Fruit fly (Drosophila melanogaster) whole organism, prepupa: ENCODE measurements around the gene GstD1.

ENCODE experiments used
- Blimp-1 ChIP-seq: fragments of 200-800 bp; sonication (Bioruptor generic); optimal IDR thresholded peaks from 3 replicates; lab custom pipeline; 2017; ENCODE audit warnings: missing biosample characterization, missing genetic modification characterization, mild to moderate bottlenecking, moderate library complexity, missing genetic modification reagents
- CG10669 ChIP-seq: fragments of 200-800 bp; sonication (Bioruptor generic); optimal IDR thresholded peaks from 3 replicates; lab custom pipeline; 2018; ENCODE audit warnings: missing biosample characterization, mild to moderate bottlenecking, missing genetic modification characterization, moderate library complexity
- CG11294 ChIP-seq: fragments of 200-800 bp; sonication (Bioruptor generic); IDR thresholded peaks from 2 replicates; pipeline ENCODE4 v1.3.6; 2022; ENCODE audit warnings: missing biosample characterization, missing genetic modification characterization
- CG11902 ChIP-seq: fragments of 200-800 bp; sonication (Bioruptor generic); optimal IDR thresholded peaks from 3 replicates; lab custom pipeline; 2016; ENCODE audit warnings: missing biosample characterization, missing genetic modification characterization
- CG1621 ChIP-seq: fragments of 200-800 bp; sonication (Bioruptor generic); optimal IDR thresholded peaks from 3 replicates; lab custom pipeline; 2018; ENCODE audit warnings: missing biosample characterization, mild to moderate bottlenecking, missing genetic modification characterization
- CG16779 ChIP-seq: fragments of 200-800 bp; sonication (Bioruptor generic); optimal IDR thresholded peaks from 3 replicates; lab custom pipeline; 2017; ENCODE audit warnings: missing biosample characterization, mild to moderate bottlenecking, missing genetic modification characterization
- CG3919 ChIP-seq: fragments of 200-800 bp; sonication (Bioruptor generic); optimal IDR thresholded peaks from 3 replicates; lab custom pipeline; 2016; ENCODE audit warnings: missing biosample characterization, missing genetic modification characterization
- CG4318 ChIP-seq: fragments of 200-800 bp; sonication (Bioruptor generic); optimal IDR thresholded peaks from 3 replicates; lab custom pipeline; 2017; ENCODE audit warnings: missing biosample characterization, mild to moderate bottlenecking, missing genetic modification characterization
- CG6276 ChIP-seq: fragments of 200-800 bp; sonication (Bioruptor generic); optimal IDR thresholded peaks from 2 replicates; lab custom pipeline; 2017; ENCODE audit warnings: missing biosample characterization, mild to moderate bottlenecking, missing genetic modification characterization
- CG6808 ChIP-seq: fragments of 200-800 bp; sonication (Bioruptor generic); optimal IDR thresholded peaks from 3 replicates; lab custom pipeline; 2017; ENCODE audit warnings: missing biosample characterization, missing genetic modification characterization, mild to moderate bottlenecking, moderate library complexity, missing genetic modification reagents
- CG6854 ChIP-seq: fragments of 200-800 bp; sonication (Bioruptor generic); optimal IDR thresholded peaks from 2 replicates; lab custom pipeline; 2017; ENCODE audit warnings: missing biosample characterization, mild to moderate bottlenecking, missing genetic modification characterization
- CG8319 ChIP-seq: fragments of 200-800 bp; sonication (Bioruptor generic); optimal IDR thresholded peaks from 3 replicates; lab custom pipeline; 2016; ENCODE audit warnings: missing biosample characterization, missing genetic modification characterization
- CG8632 ChIP-seq: fragments of 200-800 bp; sonication (Bioruptor generic); optimal IDR thresholded peaks from 3 replicates; lab custom pipeline; 2016; ENCODE audit warnings: missing biosample characterization, missing genetic modification characterization
- Eip75B ChIP-seq: fragments of 200-800 bp; sonication (Bioruptor generic); optimal IDR thresholded peaks from 3 replicates; lab custom pipeline; 2016; ENCODE audit warnings: missing biosample characterization, missing genetic modification characterization
- Eip78C ChIP-seq: fragments of 200-800 bp; sonication (Bioruptor generic); peaks from one replicate; lab custom pipeline; 2016; ENCODE audit warnings: missing biosample characterization, missing genetic modification characterization
- Hr39 ChIP-seq: fragments of 200-800 bp; sonication (Bioruptor generic); optimal IDR thresholded peaks from 2 replicates; lab custom pipeline; 2016; ENCODE audit warnings: missing biosample characterization, missing genetic modification characterization
- Hr4 ChIP-seq: fragments of 200-800 bp; sonication (Bioruptor generic); optimal IDR thresholded peaks from 3 replicates; lab custom pipeline; 2016; ENCODE audit warnings: missing biosample characterization, missing genetic modification characterization
- Lpt ChIP-seq: fragments of 200-800 bp; sonication (Bioruptor generic); optimal IDR thresholded peaks from 3 replicates; lab custom pipeline; 2016; ENCODE audit warnings: missing biosample characterization, missing genetic modification characterization
- Sox102F ChIP-seq: fragments of 200-800 bp; sonication (Bioruptor generic); optimal IDR thresholded peaks from 2 replicates; lab custom pipeline; 2016; ENCODE audit warnings: missing biosample characterization, mild to moderate bottlenecking, missing genetic modification characterization
- Sox14 ChIP-seq: fragments of 200-800 bp; sonication (Bioruptor generic); optimal IDR thresholded peaks from 3 replicates; lab custom pipeline; 2016; ENCODE audit warnings: missing biosample characterization, missing genetic modification characterization
- acj6 ChIP-seq: fragments of 200-800 bp; sonication (Bioruptor generic); optimal IDR thresholded peaks from 3 replicates; lab custom pipeline; 2016; ENCODE audit warnings: missing biosample characterization, missing genetic modification characterization
- cyc ChIP-seq: fragments of 200-800 bp; sonication (Bioruptor generic); optimal IDR thresholded peaks from 3 replicates; lab custom pipeline; 2016; ENCODE audit warnings: missing biosample characterization, missing genetic modification characterization
- dac ChIP-seq: fragments of 200-800 bp; sonication (Bioruptor generic); optimal IDR thresholded peaks from 2 replicates; lab custom pipeline; 2017; ENCODE audit warnings: missing biosample characterization, mild to moderate bottlenecking, missing genetic modification characterization
- dsx ChIP-seq: fragments of 200-800 bp; optimal IDR thresholded peaks from 3 replicates; lab custom pipeline; 2019; ENCODE audit warnings: missing biosample characterization, mild to moderate bottlenecking, missing genetic modification characterization, moderate library complexity; ENCODE audit not compliant: poor library complexity, severe bottlenecking
- eg ChIP-seq: fragments of 200-800 bp; sonication (Bioruptor generic); IDR thresholded peaks from 3 replicates; pipeline ENCODE4 v1.3.6; 2022; ENCODE audit warnings: missing biosample characterization, missing genetic modification characterization
- fd85E ChIP-seq: fragments of 200-800 bp; sonication (Bioruptor generic); optimal IDR thresholded peaks from 3 replicates; lab custom pipeline; 2016; ENCODE audit warnings: missing biosample characterization, missing genetic modification characterization
- fkh ChIP-seq: fragments of 200-800 bp; sonication (Bioruptor generic); optimal IDR thresholded peaks from 3 replicates; lab custom pipeline; 2017; ENCODE audit warnings: missing biosample characterization, mild to moderate bottlenecking, missing genetic modification characterization, moderate library complexity
- lz ChIP-seq: fragments of 200-800 bp; sonication (Bioruptor generic); optimal IDR thresholded peaks from 3 replicates; lab custom pipeline; 2016; ENCODE audit warnings: missing biosample characterization, missing genetic modification characterization
- salr ChIP-seq, 2 experiments: fragments of 200-800 bp; sonication (Bioruptor generic); optimal IDR thresholded peaks; 3 replicates each; lab custom pipeline; 2016 to 2018; ENCODE audit warnings: missing biosample characterization in 2 of 2, missing genetic modification characterization in 2 of 2, mild to moderate bottlenecking in 1 of 2
- spab ChIP-seq: fragments of 200-800 bp; sonication (Bioruptor generic); optimal IDR thresholded peaks from 2 replicates; lab custom pipeline; 2017; ENCODE audit warnings: missing biosample characterization, mild to moderate bottlenecking, missing genetic modification characterization, missing genetic modification reagents
- svp ChIP-seq: fragments of 200-800 bp; sonication (Bioruptor generic); peaks from one replicate; lab custom pipeline; 2016; ENCODE audit warnings: missing biosample characterization, missing genetic modification characterization
- topi ChIP-seq: fragments of 200-800 bp; sonication (Bioruptor generic); optimal IDR thresholded peaks from 3 replicates; lab custom pipeline; 2016; ENCODE audit warnings: missing biosample characterization, missing genetic modification characterization
- vri ChIP-seq: fragments of 200-800 bp; sonication (Bioruptor generic); optimal IDR thresholded peaks from 3 replicates; lab custom pipeline; 2016; ENCODE audit warnings: missing biosample characterization, mild to moderate bottlenecking, missing genetic modification characterization

The GstD1 gene

DNA sequence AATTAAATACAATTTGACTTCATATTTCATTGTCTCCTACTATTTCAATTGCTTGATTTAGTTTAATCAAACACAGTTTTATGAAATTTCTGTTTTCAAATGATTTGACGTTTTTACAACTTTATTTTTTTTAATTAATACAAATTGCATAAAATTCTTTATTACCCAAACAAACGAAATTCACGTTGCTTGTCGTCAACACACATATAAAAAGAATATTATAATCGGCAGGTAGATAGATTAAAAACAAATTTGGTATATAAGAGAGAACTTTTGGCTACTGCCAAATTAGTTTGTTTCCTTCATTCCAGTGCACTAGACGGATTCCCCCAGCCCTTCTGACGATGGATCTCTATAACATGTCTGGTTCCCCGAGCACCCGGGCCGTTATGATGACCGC is 7.8 kb upstream of the GstD1 start, which contains the start of gene GstD6:
TSS of gene GstD6 (plus strand) at position 301 of the 400 bp plus-strand sequence.
- TF ChIP-seq lz (no peak), vri (GFP tag; lab: Kevin White, UChicago) (no peak), Sox102F (no peak), topi (GFP tag; lab: Kevin White, UChicago) (no peak), CG8319 (no peak), salr (GFP tag; optimal IDR thresholded peaks at IDR 0.05; lab: Kevin White, UChicago) (no peak), CG3919 (no peak), CG10669 (no peak), CG16779 (tag; lab: Kevin White, UChicago) (no peak), CG11902 (GFP tag; lab: Kevin White, UChicago) (no peak), CG4318 (no peak), Sox14 (GFP tag; lab: Kevin White, UChicago) (no peak), Eip75B (GFP tag; lab: Kevin White, UChicago) (no peak), svp (GFP tag; lab: Kevin White, UChicago) (no peak)
- TF ChIP-seq, all 60 proteins: peak for 0

- no peak for TF ChIP-seq dac (GFP tag; lab: Kevin White, UChicago)
- TF ChIP-seq Eip78C (GFP tag; lab: Kevin White, UChicago): peak; percentile 6
- no peak for TF ChIP-seq topi (GFP tag; lab: Kevin White, UChicago)
- peak; percentile 23 for TF ChIP-seq fkh (GFP tag; lab: Kevin White, UChicago)
- TF ChIP-seq, all 60 proteins: peak for 2
These were observed 6.3 kb upstream of the GstD1 start, which contains the start of gene GstD5 for dm6 chr3R:12375258-12375783. Gene GstD5 (plus strand): TSS chr3R:12375733.

DNA sequence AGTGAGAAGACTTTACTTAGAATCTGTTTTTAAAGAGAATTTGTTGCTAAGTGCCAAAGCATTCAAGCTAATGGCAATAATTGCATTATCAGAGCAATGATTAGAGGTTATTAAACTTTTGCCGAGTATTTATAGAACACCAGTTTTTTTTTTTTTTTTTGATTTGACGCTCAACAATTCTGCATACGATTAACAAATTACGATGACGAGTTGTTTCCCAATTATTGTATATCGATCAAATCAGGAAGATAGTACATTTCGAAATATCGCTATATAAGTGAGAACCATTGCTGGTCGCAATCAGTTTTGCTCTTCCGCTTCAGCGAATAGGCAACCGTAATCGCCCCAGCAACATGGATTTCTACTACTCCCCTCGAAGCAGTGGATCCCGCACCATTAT is 4.7 kb upstream of the GstD1 start, which contains the start of gene GstD4:
TSS of gene GstD4 (plus strand) at position 301 of the 400 bp plus-strand sequence.
- no peak for TF ChIP-seq fd85E (GFP tag; lab: Kevin White, UChicago)
- TF ChIP-seq Sox14 (GFP tag; lab: Kevin White, UChicago): no peak
- TF ChIP-seq lz: no peak
- TF ChIP-seq CG11294 (GFP tag; lab: Robert Waterston, UW): no peak
- TF ChIP-seq CG11902 (GFP tag; lab: Kevin White, UChicago): no peak
- no peak for TF ChIP-seq CG10669
- TF ChIP-seq CG6808 (GFP tag; lab: Kevin White, UChicago): no peak
- no peak for TF ChIP-seq eg (GFP tag; lab: Robert Waterston, UW)
- no peak for TF ChIP-seq dsx
- TF ChIP-seq Lpt (GFP tag; lab: Kevin White, UChicago): no peak
- TF ChIP-seq CG6854: no peak
- TF ChIP-seq Hr39 (GFP tag; lab: Kevin White, UChicago): no peak
- TF ChIP-seq spab (GFP tag; lab: Kevin White, UChicago): no peak
- TF ChIP-seq CG1621 (tag; lab: Kevin White, UChicago): no peak
- no peak for TF ChIP-seq CG6276
- no peak for TF ChIP-seq dac (GFP tag; lab: Kevin White, UChicago)

- peak; percentile 4 for TF ChIP-seq Eip78C (GFP tag; lab: Kevin White, UChicago)
- peak; percentile 60 for TF ChIP-seq svp (GFP tag; lab: Kevin White, UChicago)
- no peak for TF ChIP-seq Blimp-1 (GFP tag; lab: Kevin White, UChicago)
These were observed 3.7 kb upstream of the GstD1 start, which contains the start of gene GstD3 for dm6 chr3R:12372800-12373199. Gene GstD3 (plus strand): TSS chr3R:12373068.

DNA sequence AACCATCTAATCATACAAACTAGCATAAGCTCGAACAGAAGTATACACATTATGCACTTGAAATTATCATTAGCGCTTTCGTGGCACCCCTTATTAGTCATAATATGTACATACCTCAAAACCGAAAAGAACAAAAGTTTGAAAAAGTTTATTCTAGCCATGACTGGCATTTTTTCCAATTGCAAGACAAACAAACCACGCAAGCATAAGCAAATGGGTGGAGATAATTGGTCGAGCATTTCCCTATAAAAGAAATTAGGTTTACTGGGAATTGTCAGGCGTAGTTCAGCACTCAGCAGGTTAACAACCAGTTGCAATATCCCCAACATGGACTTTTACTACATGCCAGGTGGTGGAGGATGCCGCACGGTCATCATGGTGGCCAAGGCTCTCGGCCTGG is 2.6 kb upstream of the GstD1 start, which contains the start of gene GstD2:
TSS of gene GstD2 (plus strand) at position 301 of the 400 bp plus-strand sequence.
- TF ChIP-seq cyc (no peak), acj6 (no peak), Sox14 (GFP tag; lab: Kevin White, UChicago) (no peak), Eip78C (GFP tag; lab: Kevin White, UChicago) (peak; percentile 7), CG6276 (no peak), topi (GFP tag; lab: Kevin White, UChicago) (no peak), Hr4 (GFP tag; lab: Kevin White, UChicago) (no peak), CG8632 (GFP tag; lab: Kevin White, UChicago) (no peak)
